Fruit fly (Drosophila melanogaster) whole organism, pupa: ENCODE measurements around the gene CG14642.

Experiments used
- CG10348 ChIP-seq: fragments of 200-800 bp; sonication (Bioruptor generic); IDR thresholded peaks from 2 replicates; pipeline ENCODE4 v1.3.6; 2022; ENCODE audit warnings: missing biosample characterization, missing genetic modification characterization
- CG12605 ChIP-seq: fragments of 200-800 bp; sonication (Bioruptor generic); IDR thresholded peaks from 2 replicates; pipeline ENCODE4 v1.3.6; 2022; ENCODE audit warnings: missing biosample characterization, missing genetic modification characterization
- CG13204 ChIP-seq: fragments of 200-800 bp; sonication (Bioruptor generic); optimal IDR thresholded peaks from 2 replicates; lab custom pipeline; 2018; ENCODE audit warnings: missing biosample characterization, mild to moderate bottlenecking, missing genetic modification characterization, moderate library complexity
- CG14655 ChIP-seq: fragments of 200-800 bp; sonication (Bioruptor generic); optimal IDR thresholded peaks from 3 replicates; lab custom pipeline; 2017; ENCODE audit warnings: mild to moderate bottlenecking, missing biosample characterization, missing genetic modification reagents, missing genetic modification characterization
- CG15710 ChIP-seq: fragments of 200-800 bp; sonication (Bioruptor generic); optimal IDR thresholded peaks from 2 replicates; lab custom pipeline; 2018; ENCODE audit warnings: missing biosample characterization, mild to moderate bottlenecking, missing genetic modification characterization, moderate library complexity
- CG17806 ChIP-seq: fragments of 200-800 bp; sonication (Bioruptor generic); optimal IDR thresholded peaks from 2 replicates; lab custom pipeline; 2018; ENCODE audit warnings: missing biosample characterization, mild to moderate bottlenecking, missing genetic modification characterization, moderate library complexity
- CG32121 ChIP-seq: fragments of 200-800 bp; sonication (Bioruptor generic); IDR thresholded peaks from 2 replicates; pipeline ENCODE4 v1.3.6; 2022; ENCODE audit warnings: missing biosample characterization, missing genetic modification characterization
- CG34367 ChIP-seq: fragments of 200-800 bp; sonication (Bioruptor generic); optimal IDR thresholded peaks from 2 replicates; lab custom pipeline; 2018; ENCODE audit warnings: missing biosample characterization, mild to moderate bottlenecking, missing genetic modification characterization
- CG4496 ChIP-seq: fragments of 200-800 bp; sonication (Bioruptor generic); IDR thresholded peaks from 3 replicates; pipeline ENCODE4 v1.3.6; 2022; ENCODE audit warnings: missing biosample characterization, missing genetic modification characterization
- CG8159 ChIP-seq: fragments of 200-800 bp; sonication (Bioruptor generic); optimal IDR thresholded peaks from 3 replicates; lab custom pipeline; 2018; ENCODE audit warnings: missing biosample characterization, mild to moderate bottlenecking, missing genetic modification characterization, moderate library complexity
- CG8301 ChIP-seq: fragments of 200-800 bp; sonication (Bioruptor generic); optimal IDR thresholded peaks from 2 replicates; lab custom pipeline; 2018; ENCODE audit warnings: missing biosample characterization, mild to moderate bottlenecking, missing genetic modification characterization
- CG9948 ChIP-seq: fragments of 200-800 bp; sonication (Bioruptor generic); optimal IDR thresholded peaks from 2 replicates; lab custom pipeline; 2018; ENCODE audit warnings: missing biosample characterization, mild to moderate bottlenecking, missing genetic modification characterization, moderate library complexity
- D1 ChIP-seq: fragments of 200-800 bp; sonication (Bioruptor generic); optimal IDR thresholded peaks from 2 replicates; lab custom pipeline; 2018; ENCODE audit warnings: missing biosample characterization, mild to moderate bottlenecking, missing genetic modification characterization, moderate library complexity
- EcR ChIP-seq: fragments of 200-800 bp; sonication (Bioruptor generic); optimal IDR thresholded peaks from 3 replicates; lab custom pipeline; 2019; ENCODE audit warnings: missing biosample characterization, missing genetic modification characterization, mild to moderate bottlenecking, moderate library complexity, missing genetic modification reagents
- Ets98B ChIP-seq: fragments of 200-800 bp; sonication (Bioruptor generic); IDR thresholded peaks from 2 replicates; pipeline ENCODE4 v1.3.6; 2022; ENCODE audit warnings: missing biosample characterization, missing genetic modification characterization
- Pif1A ChIP-seq: fragments of 200-800 bp; sonication (Bioruptor generic); optimal IDR thresholded peaks from 3 replicates; lab custom pipeline; 2016; ENCODE audit warnings: missing biosample characterization, missing genetic modification characterization
- Pif1B ChIP-seq: fragments of 200-800 bp; sonication (Bioruptor generic); optimal IDR thresholded peaks from 3 replicates; lab custom pipeline; 2016; ENCODE audit warnings: missing biosample characterization, missing genetic modification characterization
- Snoo ChIP-seq: fragments of 200-800 bp; sonication (Bioruptor generic); optimal IDR thresholded peaks from 3 replicates; lab custom pipeline; 2017; ENCODE audit warnings: missing biosample characterization, mild to moderate bottlenecking, missing genetic modification characterization, inconsistent platforms
- fd96Ca ChIP-seq: fragments of 200-800 bp; sonication (Bioruptor generic); IDR thresholded peaks from 3 replicates; pipeline ENCODE4 v1.3.6; 2022; ENCODE audit warnings: missing biosample characterization, missing genetic modification characterization
- gl ChIP-seq: fragments of 200-800 bp; sonication (Bioruptor generic); optimal IDR thresholded peaks from 2 replicates; lab custom pipeline; 2018; ENCODE audit warnings: missing biosample characterization, mild to moderate bottlenecking, missing genetic modification characterization
- rn ChIP-seq: fragments of 200-800 bp; sonication (Bioruptor generic); IDR thresholded peaks from 2 replicates; pipeline ENCODE4 v1.3.6; 2022; ENCODE audit warnings: missing biosample characterization, missing genetic modification characterization

The CG14642 gene

dm6 chr3R:4281119-4281861, 38.8 kb upstream of the CG14642 start:
- no peak for TF ChIP-seq CG8301 (tag; lab: Kevin White, UChicago)
- no peak for TF ChIP-seq CG10348 (GFP tag; lab: Robert Waterston, UW)
- TF ChIP-seq CG9948 (tag; lab: Kevin White, UChicago), result no peak
- no peak for TF ChIP-seq CG15710 (tag; lab: Kevin White, UChicago)
- no peak for TF ChIP-seq Pif1B (GFP tag; lab: Kevin White, UChicago)
- TF ChIP-seq Snoo (tag; lab: Kevin White, UChicago), result no peak
- 0 out of 3 replicates have a peak, but pooled peaks have one; percentile 29 for TF ChIP-seq CG4496 (GFP tag; lab: Robert Waterston, UW)
- no peak for TF ChIP-seq CG34367 (tag; lab: Kevin White, UChicago)
- no peak for TF ChIP-seq rn (GFP tag; lab: Robert Waterston, UW)
- no peak for TF ChIP-seq CG17806
- peak; percentile 16 for TF ChIP-seq CG13204 (GFP tag; lab: Kevin White, UChicago)
- TF ChIP-seq Ets98B (GFP tag; lab: Robert Waterston, UW), result 0 out of 2 replicates have a peak, but pooled peaks have one; percentile 13
- TF ChIP-seq CG12605 (GFP tag; lab: Robert Waterston, UW), result no peak
- no peak for TF ChIP-seq Pif1A (GFP tag; lab: Kevin White, UChicago)
- no peak for TF ChIP-seq CG14655 (GFP tag; lab: Kevin White, UChicago)
- 0 out of 3 replicates have a peak, but pooled peaks have one; percentile 11 for TF ChIP-seq fd96Ca (GFP tag; lab: Robert Waterston, UW)
- TF ChIP-seq CG8159 (tag; lab: Kevin White, UChicago), result no peak
- no peak for TF ChIP-seq D1 (tag; lab: Kevin White, UChicago)
- no peak for TF ChIP-seq CG32121 (GFP tag; lab: Robert Waterston, UW)
- no peak for TF ChIP-seq EcR (GFP tag; lab: Kevin White, UChicago)
- no peak for TF ChIP-seq gl (tag; lab: Kevin White, UChicago)

- no peak for TF ChIP-seq EcR (GFP tag; lab: Kevin White, UChicago)
- TF ChIP-seq CG8159 (tag; lab: Kevin White, UChicago), result no peak
- no peak for TF ChIP-seq CG14655 (GFP tag; lab: Kevin White, UChicago)
- TF ChIP-seq CG4496 (GFP tag; lab: Robert Waterston, UW), result no peak
- no peak for TF ChIP-seq Pif1B (GFP tag; lab: Kevin White, UChicago)
- no peak for TF ChIP-seq D1 (tag; lab: Kevin White, UChicago)
- TF ChIP-seq CG12605 (GFP tag; lab: Robert Waterston, UW), result no peak
- TF ChIP-seq gl (tag; lab: Kevin White, UChicago), result no peak
- TF ChIP-seq CG34367 (tag; lab: Kevin White, UChicago), result no peak
- no peak for TF ChIP-seq CG9948 (tag; lab: Kevin White, UChicago)
- no peak for TF ChIP-seq Pif1A (GFP tag; lab: Kevin White, UChicago)
- no peak for TF ChIP-seq rn (GFP tag; lab: Robert Waterston, UW)
- TF ChIP-seq fd96Ca (GFP tag; lab: Robert Waterston, UW), result no peak
- TF ChIP-seq CG15710 (tag; lab: Kevin White, UChicago), result no peak
- TF ChIP-seq CG32121 (GFP tag; lab: Robert Waterston, UW), result no peak
- no peak for TF ChIP-seq Snoo (tag; lab: Kevin White, UChicago)
- no peak for TF ChIP-seq CG8301 (tag; lab: Kevin White, UChicago)
- no peak for TF ChIP-seq CG13204 (GFP tag; lab: Kevin White, UChicago)
- no peak for TF ChIP-seq CG10348 (GFP tag; lab: Robert Waterston, UW)
- no peak for TF ChIP-seq CG17806
Measured at dm6 chr3R:4280062-4280461, 37.5 kb upstream of the CG14642 start, which contains the start of gene cpx. cpx (plus strand) TSS chr3R:4280221.

- TF ChIP-seq gl (tag; lab: Kevin White, UChicago) (no peak), CG17806 (no peak), EcR (GFP tag; lab: Kevin White, UChicago) (no peak), Snoo (tag; lab: Kevin White, UChicago) (no peak), CG13204 (GFP tag; lab: Kevin White, UChicago) (no peak), Pif1B (GFP tag; lab: Kevin White, UChicago) (no peak), CG9948 (tag; lab: Kevin White, UChicago) (no peak), CG15710 (tag; lab: Kevin White, UChicago) (no peak), D1 (tag; lab: Kevin White, UChicago) (no peak), CG32121 (GFP tag; lab: Robert Waterston, UW) (no peak)
- TF ChIP-seq, all 21 proteins: peak for 0
Measured at dm6 chr3R:4277828-4278227, 35.3 kb upstream of the CG14642 start, which contains the start of gene flip. flip (minus strand) TSS chr3R:4277928.

dm6 chr3R:4268339-4268738, 25.8 kb upstream of the CG14642 start:
- no peak for TF ChIP-seq CG13204 (GFP tag; lab: Kevin White, UChicago)
- no peak for TF ChIP-seq Pif1A (GFP tag; lab: Kevin White, UChicago)
- no peak for TF ChIP-seq Ets98B (GFP tag; lab: Robert Waterston, UW)
- TF ChIP-seq CG17806, result no peak
- TF ChIP-seq CG8159 (tag; lab: Kevin White, UChicago), result no peak
- no peak for TF ChIP-seq rn (GFP tag; lab: Robert Waterston, UW)
- no peak for TF ChIP-seq Pif1B (GFP tag; lab: Kevin White, UChicago)
- TF ChIP-seq CG32121 (GFP tag; lab: Robert Waterston, UW), result no peak
- no peak for TF ChIP-seq CG15710 (tag; lab: Kevin White, UChicago)
- TF ChIP-seq CG8301 (tag; lab: Kevin White, UChicago), result no peak
- no peak for TF ChIP-seq gl (tag; lab: Kevin White, UChicago)
- no peak for TF ChIP-seq CG14655 (GFP tag; lab: Kevin White, UChicago)
- no peak for TF ChIP-seq Snoo (tag; lab: Kevin White, UChicago)
- no peak for TF ChIP-seq D1 (tag; lab: Kevin White, UChicago)
- TF ChIP-seq CG4496 (GFP tag; lab: Robert Waterston, UW), result no peak
- TF ChIP-seq CG10348 (GFP tag; lab: Robert Waterston, UW), result no peak
- no peak for TF ChIP-seq CG12605 (GFP tag; lab: Robert Waterston, UW)
- no peak for TF ChIP-seq EcR (GFP tag; lab: Kevin White, UChicago)
